Worm (Caenorhabditis elegans): Measurements from ENCODE around the gene F16G10.5.

- no peak for TF ChIP-seq jun-1 (tag; optimal IDR thresholded peaks at IDR 0.05)
- TF ChIP-seq ZK546.5 (tag; optimal IDR thresholded peaks at IDR 0.05), result no peak
- TF ChIP-seq daf-12 (tag; optimal IDR thresholded peaks at IDR 0.05), result no peak
- TF ChIP-seq nhr-23 (tag; optimal IDR thresholded peaks at IDR 0.05), result no peak
- no peak for TF ChIP-seq elt-2 (tag; optimal IDR thresholded peaks at IDR 0.05)
- TF ChIP-seq lin-15B (tag; optimal IDR thresholded peaks at IDR 0.05), result no peak
- TF ChIP-seq R02D3.7 (tag; optimal IDR thresholded peaks at IDR 0.05), result no peak
- TF ChIP-seq nhr-25 (tag; optimal IDR thresholded peaks at IDR 0.05), result no peak
- no peak for TF ChIP-seq lin-39 (tag; optimal IDR thresholded peaks at IDR 0.05)
Observed at ce11 chrII:2356795-2357194, 10.3 kb upstream of the F16G10.5 start, which contains the start of gene F43C11.1.

Data from whole organism, L3 larva.